Worm (Caenorhabditis elegans): ENCODE results near the gene T26H5.8.

T26H5.8 gene

DNA sequence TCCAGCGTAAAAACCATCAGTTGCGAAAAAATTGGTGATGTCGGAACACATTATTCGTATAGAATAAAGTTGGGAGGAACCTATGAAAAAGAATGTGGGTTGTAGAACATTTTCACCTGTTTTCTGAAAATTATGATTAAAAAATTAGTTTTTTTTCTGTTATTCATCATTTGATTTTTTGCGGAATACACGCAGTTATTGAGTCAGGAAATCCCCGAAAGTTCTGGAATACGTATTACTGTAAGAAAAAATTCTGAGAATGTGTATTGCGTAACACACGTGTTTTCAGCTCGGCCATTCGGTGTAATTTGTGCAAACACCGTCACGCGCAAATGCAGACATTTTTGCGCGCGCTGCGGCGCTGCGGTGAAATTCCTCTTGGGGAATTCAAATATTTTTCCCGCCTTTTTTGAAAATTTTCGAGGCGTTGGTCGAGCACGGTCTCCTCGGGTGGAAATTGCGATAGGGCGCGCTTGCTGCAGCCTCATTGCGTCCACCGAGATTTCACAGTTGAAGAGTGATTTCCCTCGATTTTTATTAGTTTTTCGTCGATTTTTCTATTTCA lies 43.6 kb downstream of the T26H5.8 start, which contains the start of gene srh-170:
Gene srh-170, minus strand, starts transcription at position 51 of the 565 bp plus-strand sequence.
- TF ChIP-seq flt-1 (GFP tag; IDR thresholded peaks at IDR 0.05) (no peak), med-1 (GFP tag; optimal IDR thresholded peaks at IDR 0.05; ENCODE audit: insufficient read depth) (no peak), cog-1 (tag; optimal IDR thresholded peaks at IDR 0.05) (no peak), ztf-23 (GFP tag; IDR thresholded peaks at IDR 0.05) (no peak)

- no peak for TF ChIP-seq flt-1 (GFP tag; IDR thresholded peaks at IDR 0.05)
- no peak for TF ChIP-seq cog-1 (tag; optimal IDR thresholded peaks at IDR 0.05)
- TF ChIP-seq tab-1 (GFP tag; IDR thresholded peaks at IDR 0.05) = no peak
- TF ChIP-seq T22C8.4 (GFP tag; IDR thresholded peaks at IDR 0.05) = no peak
- TF ChIP-seq med-1 (GFP tag; optimal IDR thresholded peaks at IDR 0.05; ENCODE audit: insufficient read depth) = no peak
- no peak for TF ChIP-seq klf-2 (GFP tag; conservative IDR thresholded peaks at IDR 0.05)
- TF ChIP-seq ref-1 (GFP tag; conservative IDR thresholded peaks at IDR 0.05) = no peak
- TF ChIP-seq ztf-23 (GFP tag; IDR thresholded peaks at IDR 0.05) = no peak
- TF ChIP-seq ztf-29 (GFP tag; IDR thresholded peaks at IDR 0.05) = no peak
Measured at ce11 chrV:15384733-15385132, 47.8 kb downstream of the T26H5.8 start, which contains the start of gene str-102. str-102 (plus strand) TSS chrV:15385033.

DNA sequence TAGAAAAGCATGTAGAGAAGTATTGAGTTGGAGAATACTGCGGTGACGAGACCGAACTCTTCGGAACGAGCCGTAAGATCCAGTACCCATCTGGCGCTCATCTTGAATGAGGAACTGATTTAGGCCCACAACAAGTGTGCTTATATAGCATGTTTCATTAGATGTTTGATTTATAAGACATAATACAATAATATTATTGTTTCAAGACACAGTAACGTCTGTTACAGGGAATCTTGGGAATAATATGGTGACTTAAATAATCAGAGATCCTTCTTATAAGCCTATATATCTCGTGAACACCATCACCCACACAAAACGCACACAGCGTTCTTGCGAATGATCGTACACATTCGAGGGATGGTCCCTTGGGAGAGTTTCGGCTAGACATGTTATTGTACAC lies 48.8 kb downstream of the T26H5.8 start, which contains the start of gene str-88:
Gene str-88, minus strand, starts transcription at position 101 of the 400 bp plus-strand sequence.
- TF ChIP-seq cog-1 (tag; optimal IDR thresholded peaks at IDR 0.05) (no peak), T22C8.4 (GFP tag; IDR thresholded peaks at IDR 0.05) (no peak)

ce11 chrV:15380857-15381256 lies 51.7 kb downstream of the T26H5.8 start, which contains the start of gene dhs-23:
dhs-23 (plus strand) TSS chrV:15381219.
- TF ChIP-seq ref-1 (GFP tag; conservative IDR thresholded peaks at IDR 0.05) (no peak), T22C8.4 (GFP tag; IDR thresholded peaks at IDR 0.05) (no peak), klf-2 (GFP tag; conservative IDR thresholded peaks at IDR 0.05) (no peak), ztf-29 (GFP tag; IDR thresholded peaks at IDR 0.05) (no peak), med-1 (GFP tag; optimal IDR thresholded peaks at IDR 0.05; ENCODE audit: insufficient read depth) (no peak), flt-1 (GFP tag; IDR thresholded peaks at IDR 0.05) (no peak), ztf-23 (GFP tag; IDR thresholded peaks at IDR 0.05) (no peak), tab-1 (GFP tag; IDR thresholded peaks at IDR 0.05) (no peak), cog-1 (tag; optimal IDR thresholded peaks at IDR 0.05) (no peak)

ce11 chrV:15379817-15380216 lies 52.7 kb downstream of the T26H5.8 start, which contains the start of gene srh-251:
srh-251 (minus strand) TSS chrV:15379917.
- TF ChIP-seq med-1 (GFP tag; optimal IDR thresholded peaks at IDR 0.05; ENCODE audit: insufficient read depth) (no peak), flt-1 (GFP tag; IDR thresholded peaks at IDR 0.05) (no peak), ztf-29 (GFP tag; IDR thresholded peaks at IDR 0.05) (no peak), T22C8.4 (GFP tag; IDR thresholded peaks at IDR 0.05) (no peak), klf-2 (GFP tag; conservative IDR thresholded peaks at IDR 0.05) (no peak), tab-1 (GFP tag; IDR thresholded peaks at IDR 0.05) (no peak), cog-1 (tag; optimal IDR thresholded peaks at IDR 0.05) (no peak), ztf-23 (GFP tag; IDR thresholded peaks at IDR 0.05) (no peak), ref-1 (GFP tag; conservative IDR thresholded peaks at IDR 0.05) (no peak)

DNA sequence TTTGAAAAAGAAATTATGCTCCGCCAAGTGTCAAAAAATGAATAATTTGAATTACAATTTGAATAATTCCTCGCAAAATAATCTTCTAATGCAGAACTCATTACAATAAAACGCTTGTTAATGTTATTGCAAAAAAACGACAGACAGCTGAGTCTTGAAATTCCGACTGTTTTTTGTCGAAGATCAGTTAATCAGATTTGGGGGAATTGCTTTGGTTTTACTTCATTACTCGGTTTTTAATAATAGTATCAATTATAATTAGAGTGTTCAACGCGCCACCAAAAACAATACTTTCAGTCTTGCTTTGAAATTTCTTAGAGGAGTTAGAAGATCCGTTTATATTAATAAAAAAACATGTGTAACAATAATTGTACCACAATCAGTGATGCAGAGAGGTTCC lies 54.6 kb downstream of the T26H5.8 start, which contains the start of gene srh-122:
Gene srh-122, minus strand, starts transcription at position 101 of the 400 bp plus-strand sequence.
- TF ChIP-seq cog-1 (tag; optimal IDR thresholded peaks at IDR 0.05) (no peak), ref-1 (GFP tag; conservative IDR thresholded peaks at IDR 0.05) (no peak)
